Worm (Caenorhabditis elegans): ENCODE results near the gene sdz-31.

Gene sdz-31

ce11 chrV:9913863-9914262, 33.9 kb downstream of the sdz-31 start, which contains the start of gene fipr-10:
Gene fipr-10, plus strand, starts transcription at chrV:9914163.
- TF ChIP-seq ceh-8 (GFP tag; optimal IDR thresholded peaks at IDR 0.05) (no peak), ztf-11 (tag; optimal IDR thresholded peaks at IDR 0.05) (no peak), nhr-28 (tag; optimal IDR thresholded peaks at IDR 0.05) (no peak), aly-2 (tag; optimal IDR thresholded peaks at IDR 0.05) (no peak), C34B4.2 (tag; optimal IDR thresholded peaks at IDR 0.05) (no peak), lin-13 (GFP tag; optimal IDR thresholded peaks at IDR 0.05) (no peak), nhr-71 (tag; optimal IDR thresholded peaks at IDR 0.05) (no peak), hlh-17 (GFP tag; optimal IDR thresholded peaks at IDR 0.05; ENCODE audit: borderline replicate concordance) (no peak)

- no peak for TF ChIP-seq ztf-4 (tag; optimal IDR thresholded peaks at IDR 0.05)
- TF ChIP-seq blmp-1 (tag; optimal IDR thresholded peaks at IDR 0.05): no peak
- TF ChIP-seq pqm-1 (tag; optimal IDR thresholded peaks at IDR 0.05): no peak
- no peak for TF ChIP-seq skn-1 (tag; optimal IDR thresholded peaks at IDR 0.05)
- no peak for TF ChIP-seq nhr-90 (tag; optimal IDR thresholded peaks at IDR 0.05; ENCODE audit: poor library complexity)
- TF ChIP-seq egl-27 (tag; optimal IDR thresholded peaks at IDR 0.05): no peak
- TF ChIP-seq nhr-11 (tag; optimal IDR thresholded peaks at IDR 0.05): no peak
- no peak for TF ChIP-seq efl-3 (GFP tag; optimal IDR thresholded peaks at IDR 0.05)
- no peak for TF ChIP-seq nhr-71 (tag; optimal IDR thresholded peaks at IDR 0.05)
- TF ChIP-seq nhr-47 (tag; optimal IDR thresholded peaks at IDR 0.05): no peak
- no peak for TF ChIP-seq rnt-1 (tag; optimal IDR thresholded peaks at IDR 0.05)
- no peak for TF ChIP-seq mdl-1 (tag; optimal IDR thresholded peaks at IDR 0.05)
- no peak for TF ChIP-seq nhr-85 (tag)
These were observed 35.1 kb downstream of the sdz-31 start, which contains the start of gene mec-9 for ce11 chrV:9915021-9915420. Gene mec-9, minus strand, starts transcription at chrV:9915121.

ce11 chrV:9916665-9917064, 36.7 kb downstream of the sdz-31 start, which contains the start of gene C50H2.4:
Gene C50H2.4, plus strand, starts transcription at chrV:9916965.
- TF ChIP-seq fos-1 (tag; optimal IDR thresholded peaks at IDR 0.05): no peak
- TF ChIP-seq mdl-1 (tag; optimal IDR thresholded peaks at IDR 0.05): no peak
- no peak for TF ChIP-seq ceh-63 (GFP tag; optimal IDR thresholded peaks at IDR 0.05)
- TF ChIP-seq mep-1 (tag; optimal IDR thresholded peaks at IDR 0.05): no peak
- no peak for TF ChIP-seq nhr-12 (tag; optimal IDR thresholded peaks at IDR 0.05)

ce11 chrV:9918410-9918809, 38.4 kb downstream of the sdz-31 start, which contains the start of gene C50H2.5:
Gene C50H2.5, plus strand, starts transcription at chrV:9918710.
- TF ChIP-seq ces-1 (GFP tag; optimal IDR thresholded peaks at IDR 0.05) (no peak), sptf-1 (tag; optimal IDR thresholded peaks at IDR 0.05) (no peak), ztf-4 (tag; optimal IDR thresholded peaks at IDR 0.05) (no peak), tlp-1 (tag; optimal IDR thresholded peaks at IDR 0.05) (no peak), aly-2 (tag; optimal IDR thresholded peaks at IDR 0.05) (no peak), unc-98 (GFP tag; IDR thresholded peaks at IDR 0.05) (no peak), ets-5 (GFP tag; IDR thresholded peaks at IDR 0.05) (no peak), unc-62 (GFP tag; optimal IDR thresholded peaks at IDR 0.05) (no peak), tbx-2 (tag; optimal IDR thresholded peaks at IDR 0.05) (no peak), F16B12.6 (tag; optimal IDR thresholded peaks at IDR 0.05) (no peak), nhr-28 (tag; optimal IDR thresholded peaks at IDR 0.05) (no peak), snu-23 (GFP tag; optimal IDR thresholded peaks at IDR 0.05) (no peak), efl-1 (optimal IDR thresholded peaks at IDR 0.05) (no peak), efl-1 (GFP tag; optimal IDR thresholded peaks at IDR 0.05 in 1 of 2) (no peak), nhr-237 (tag; optimal IDR thresholded peaks at IDR 0.05) (no peak), zag-1 (tag; optimal IDR thresholded peaks at IDR 0.05) (no peak), ceh-88 (GFP tag; IDR thresholded peaks at IDR 0.05) (no peak), nhr-84 (tag; optimal IDR thresholded peaks at IDR 0.05) (no peak)
